Fruit fly (Drosophila melanogaster) whole organism, embryonic: Measurements from ENCODE around the gene Vha16-2.

Experiments
- ATbp ChIP-seq: fragments of 200-800 bp; sonication (Bioruptor generic); optimal IDR thresholded peaks from 2 replicates; lab custom pipeline; 2017; ENCODE audit warnings: missing biosample characterization, mild to moderate bottlenecking, missing genetic modification characterization, missing genetic modification reagents
- CG10959 ChIP-seq: fragments of 200-800 bp; sonication (Bioruptor generic); IDR thresholded peaks from 2 replicates; pipeline ENCODE4 v1.3.6; 2022; ENCODE audit warnings: missing biosample characterization, missing genetic modification characterization
- CG11504 ChIP-seq: fragments of 200-800 bp; sonication (Bioruptor generic); optimal IDR thresholded peaks from 3 replicates; lab custom pipeline; 2019; ENCODE audit warnings: missing biosample characterization, mild to moderate bottlenecking, missing genetic modification characterization, moderate library complexity
- CG14965 ChIP-seq: fragments of 200-800 bp; sonication (Bioruptor generic); optimal IDR thresholded peaks from 2 replicates; lab custom pipeline; 2016; ENCODE audit warnings: missing biosample characterization, missing genetic modification characterization, borderline replicate concordance
- CG15696 ChIP-seq: fragments of 200-800 bp; sonication (Bioruptor generic); optimal IDR thresholded peaks from 2 replicates; lab custom pipeline; 2019; ENCODE audit warnings: missing biosample characterization, mild to moderate bottlenecking, missing genetic modification characterization, moderate library complexity
- CG16815 ChIP-seq: fragments of 200-800 bp; sonication (Bioruptor generic); optimal IDR thresholded peaks from 3 replicates; lab custom pipeline; 2017; ENCODE audit warnings: missing biosample characterization, mild to moderate bottlenecking, missing genetic modification characterization
- CG17359 ChIP-seq: fragments of 200-800 bp; sonication (Bioruptor generic); optimal IDR thresholded peaks from 3 replicates; lab custom pipeline; 2018; ENCODE audit warnings: missing biosample characterization, mild to moderate bottlenecking, missing genetic modification characterization, moderate library complexity
- CG2202 ChIP-seq: fragments of 200-800 bp; sonication (Bioruptor generic); optimal IDR thresholded peaks from 2 replicates; lab custom pipeline; 2018; ENCODE audit warnings: missing biosample characterization, mild to moderate bottlenecking, missing genetic modification characterization
- CG32532 ChIP-seq: fragments of 200-800 bp; sonication (Bioruptor generic); IDR thresholded peaks from 2 replicates; pipeline ENCODE4 v1.3.6; 2022; ENCODE audit warnings: missing biosample characterization, missing genetic modification characterization
- CG3407 ChIP-seq: fragments of 200-800 bp; sonication (Bioruptor generic); optimal IDR thresholded peaks from 2 replicates; lab custom pipeline; 2018; ENCODE audit warnings: missing biosample characterization, mild to moderate bottlenecking, missing genetic modification characterization
- CG3838 ChIP-seq: fragments of 200-800 bp; sonication (Bioruptor generic); optimal IDR thresholded peaks from 3 replicates; lab custom pipeline; 2016; ENCODE audit warnings: missing biosample characterization, missing genetic modification characterization
- CG4707 ChIP-seq: fragments of 200-800 bp; sonication (Bioruptor generic); optimal IDR thresholded peaks from 2 replicates; lab custom pipeline; 2018; ENCODE audit warnings: missing biosample characterization, mild to moderate bottlenecking, missing genetic modification characterization, moderate library complexity
- CG4730 ChIP-seq: fragments of 200-800 bp; sonication (Bioruptor generic); IDR thresholded peaks from 2 replicates; pipeline ENCODE4 v1.3.6; 2022; ENCODE audit warnings: missing biosample characterization, missing genetic modification characterization
- CG4854 ChIP-seq: fragments of 200-800 bp; sonication (Bioruptor generic); optimal IDR thresholded peaks from 2 replicates; lab custom pipeline; 2016; ENCODE audit warnings: missing biosample characterization, missing genetic modification characterization, inconsistent platforms
- CG7372 ChIP-seq: fragments of 200-800 bp; sonication (Bioruptor generic); IDR thresholded peaks from 2 replicates; pipeline ENCODE4 v1.3.6; 2022; ENCODE audit warnings: missing biosample characterization, missing genetic modification characterization
- CG7745 ChIP-seq: fragments of 200-800 bp; sonication (Bioruptor generic); optimal IDR thresholded peaks from 2 replicates; lab custom pipeline; 2018; ENCODE audit warnings: missing biosample characterization, mild to moderate bottlenecking, missing genetic modification characterization, moderate library complexity
- D ChIP-seq, 2 experiments: fragments of 200-800 bp in 1 of 2; fragments of >200 bp in 1 of 2; sonication (Bioruptor generic) in 1 of 2; optimal IDR thresholded peaks; 2 replicates in 1 of 2; 3 replicates in 1 of 2; lab custom pipeline; 2017; ENCODE audit warnings: mild to moderate bottlenecking in 1 of 2, missing biosample characterization in 1 of 2, missing genetic modification characterization in 1 of 2, missing genetic modification reagents in 1 of 2
- Deaf1 ChIP-seq: fragments of 200-800 bp; optimal IDR thresholded peaks from 3 replicates; lab custom pipeline; 2019; ENCODE audit warnings: missing biosample characterization, mild to moderate bottlenecking, missing genetic modification characterization, moderate library complexity
- Dek ChIP-seq: fragments of 200-800 bp; sonication (Bioruptor generic); optimal IDR thresholded peaks from 3 replicates; lab custom pipeline; 2019; ENCODE audit warnings: missing biosample characterization, mild to moderate bottlenecking, missing genetic modification characterization, moderate library complexity
- Doc2 ChIP-seq: fragments of 200-800 bp; sonication (Bioruptor generic); IDR thresholded peaks from 2 replicates; pipeline ENCODE4 v1.3.6; 2022; ENCODE audit warnings: missing biosample characterization, missing genetic modification characterization
- Ets97D ChIP-seq: fragments of 200-800 bp; sonication (Bioruptor generic); optimal IDR thresholded peaks from 3 replicates; lab custom pipeline; 2016; ENCODE audit warnings: missing biosample characterization, missing genetic modification characterization
- Fer2 ChIP-seq: fragments of 200-800 bp; sonication (Bioruptor generic); optimal IDR thresholded peaks from 2 replicates; lab custom pipeline; 2018; ENCODE audit warnings: missing biosample characterization, mild to moderate bottlenecking, missing genetic modification characterization, moderate library complexity
- HLH54F ChIP-seq: fragments of 200-800 bp; sonication (Bioruptor generic); optimal IDR thresholded peaks from 3 replicates; lab custom pipeline; 2016; ENCODE audit warnings: missing biosample characterization, missing genetic modification characterization
- HLHmδ ChIP-seq: fragments of 200-800 bp; sonication (Bioruptor generic); optimal IDR thresholded peaks from 2 replicates; lab custom pipeline; 2018; ENCODE audit warnings: missing biosample characterization, mild to moderate bottlenecking, missing genetic modification characterization, moderate library complexity
- Hey ChIP-seq: fragments of 200-800 bp; sonication (Bioruptor generic); optimal IDR thresholded peaks from 3 replicates; lab custom pipeline; 2018; ENCODE audit warnings: missing biosample characterization, mild to moderate bottlenecking, missing genetic modification characterization
- Hmr ChIP-seq: fragments of 200-800 bp; sonication (Bioruptor generic); optimal IDR thresholded peaks from 3 replicates; lab custom pipeline; 2017; ENCODE audit warnings: mild to moderate bottlenecking, missing biosample characterization, missing genetic modification reagents, missing genetic modification characterization
- Jarid2 ChIP-seq: fragments of 200-800 bp; sonication (Bioruptor generic); optimal IDR thresholded peaks from 3 replicates; lab custom pipeline; 2017; ENCODE audit warnings: mild to moderate bottlenecking, missing biosample characterization, missing genetic modification reagents, missing genetic modification characterization
- Kr ChIP-seq: fragments of 200-800 bp; sonication (Bioruptor generic); optimal IDR thresholded peaks from 2 replicates; lab custom pipeline; 2017; ENCODE audit warnings: missing biosample characterization, mild to moderate bottlenecking, missing genetic modification characterization
- Lpt ChIP-seq: fragments of >200 bp; optimal IDR thresholded peaks from 2 replicates; lab custom pipeline; 2018; ENCODE audit warnings: missing biosample characterization, missing genetic modification characterization
- Neu2 ChIP-seq: fragments of 200-800 bp; sonication (Bioruptor generic); optimal IDR thresholded peaks from 3 replicates; lab custom pipeline; 2016; ENCODE audit warnings: missing biosample characterization, missing genetic modification characterization, borderline replicate concordance
- Nf-YA ChIP-seq: fragments of 200-800 bp; sonication (Bioruptor generic); IDR thresholded peaks from 2 replicates; pipeline ENCODE4 v1.3.6; 2022; ENCODE audit warnings: missing biosample characterization, missing genetic modification characterization
- Rfx ChIP-seq: fragments of 200-800 bp; sonication (Bioruptor generic); IDR thresholded peaks from 2 replicates; pipeline ENCODE4 v1.3.6; 2022; ENCODE audit warnings: missing biosample characterization, missing genetic modification characterization
- Sox100B ChIP-seq: fragments of 200-800 bp; sonication (Bioruptor generic); optimal IDR thresholded peaks from 3 replicates; lab custom pipeline; 2018; ENCODE audit warnings: missing biosample characterization, mild to moderate bottlenecking, missing genetic modification characterization
- Sry-β ChIP-seq: fragments of 200-800 bp; sonication (Bioruptor generic); optimal IDR thresholded peaks from 2 replicates; lab custom pipeline; 2018; ENCODE audit warnings: missing biosample characterization, mild to moderate bottlenecking, missing genetic modification characterization, moderate library complexity
- Tbp ChIP-seq: fragments of >200 bp; optimal IDR thresholded peaks from 2 replicates; lab custom pipeline; 2018; ENCODE audit warnings: missing biosample characterization, missing genetic modification characterization
- Trl ChIP-seq, 3 experiments: fragments of >200 bp in 2 of 3; fragments of 200-800 bp in 1 of 3; sonication (Bioruptor generic) in 1 of 3; optimal IDR thresholded peaks; 2 replicates in 1 of 3; 3 replicates in 2 of 3; lab custom pipeline; 2016 to 2017; ENCODE audit warnings: missing biosample characterization in 1 of 3, missing genetic modification characterization in 1 of 3
- ftz-f1 ChIP-seq: fragments of 200-800 bp; sonication (Bioruptor generic); optimal IDR thresholded peaks from 2 replicates; lab custom pipeline; 2016; ENCODE audit warnings: missing biosample characterization, missing genetic modification characterization
- grau ChIP-seq: fragments of 200-800 bp; optimal IDR thresholded peaks from 3 replicates; lab custom pipeline; 2019; ENCODE audit warnings: missing biosample characterization, mild to moderate bottlenecking, missing genetic modification characterization, moderate library complexity
- hkb ChIP-seq, 2 experiments: fragments of 200-800 bp in 1 of 2; fragments of >200 bp in 1 of 2; sonication (Bioruptor generic) in 1 of 2; IDR thresholded peaks in 1 of 2; optimal IDR thresholded peaks in 1 of 2; 2 replicates each; pipeline versions ENCODE4 v1.3.6 to Lab custom; 2017 to 2022; ENCODE audit warnings: missing biosample characterization in 1 of 2, missing genetic modification characterization in 1 of 2
- lab ChIP-seq: fragments of 200-800 bp; sonication (Bioruptor generic); optimal IDR thresholded peaks from 3 replicates; lab custom pipeline; 2017; ENCODE audit warnings: missing biosample characterization, missing genetic modification characterization, mild to moderate bottlenecking, moderate library complexity, missing genetic modification reagents
- nom ChIP-seq: fragments of 200-800 bp; sonication (Bioruptor generic); optimal IDR thresholded peaks from 2 replicates; lab custom pipeline; 2017; ENCODE audit warnings: missing biosample characterization, missing genetic modification characterization, mild to moderate bottlenecking, moderate library complexity, missing genetic modification reagents
- otp ChIP-seq: fragments of 200-800 bp; sonication (Bioruptor generic); IDR thresholded peaks from 3 replicates; pipeline ENCODE4, ENCODE4 v1.3.6; 2022; ENCODE audit warnings: missing biosample characterization, missing genetic modification characterization
- p53 ChIP-seq: fragments of 200-800 bp; sonication (Bioruptor generic); optimal IDR thresholded peaks from 2 replicates; lab custom pipeline; 2016; ENCODE audit warnings: missing biosample characterization, missing genetic modification characterization
- row ChIP-seq: fragments of 200-800 bp; sonication (Bioruptor generic); IDR thresholded peaks from 3 replicates; pipeline ENCODE4 v1.3.6; 2022; ENCODE audit warnings: missing biosample characterization, missing genetic modification characterization
- sens ChIP-seq: fragments of 200-800 bp; sonication (Bioruptor generic); peaks from one replicate; lab custom pipeline; 2016; ENCODE audit warnings: missing biosample characterization, missing genetic modification characterization
- sr ChIP-seq: fragments of 200-800 bp; sonication (Bioruptor generic); IDR thresholded peaks from 3 replicates; pipeline ENCODE4 v1.3.6; 2022; ENCODE audit warnings: missing biosample characterization, missing genetic modification characterization
- trh ChIP-seq: fragments of 200-800 bp; sonication (Bioruptor generic); optimal IDR thresholded peaks from 2 replicates; lab custom pipeline; 2016; ENCODE audit warnings: missing biosample characterization, missing genetic modification characterization
- vnd ChIP-seq: fragments of 200-800 bp; sonication (Bioruptor generic); IDR thresholded peaks from 3 replicates; pipeline ENCODE4 v1.3.6; 2022; ENCODE audit warnings: missing biosample characterization, missing genetic modification characterization; ENCODE audit not compliant: partially characterized antibody
- vvl ChIP-seq: fragments of 200-800 bp; sonication (Bioruptor generic); IDR thresholded peaks from 2 replicates; pipeline ENCODE4 v1.3.6; 2022; ENCODE audit warnings: missing biosample characterization, missing genetic modification characterization
- wdn ChIP-seq: fragments of 200-800 bp; sonication (Bioruptor generic); IDR thresholded peaks from 2 replicates; pipeline ENCODE4 v1.3.6; 2022; ENCODE audit warnings: missing biosample characterization, missing genetic modification characterization

Vha16-2 gene

dm6 chr3L:11491874-11492268, 17.1 kb downstream of the Vha16-2 start (continued):
- TF ChIP-seq CG3407 (GFP tag; lab: Kevin White, UChicago) (peak; percentile 30), hkb (optimal IDR thresholded peaks at IDR 0.05; lab: Kevin White, UChicago) (no peak), hkb (GFP tag; IDR thresholded peaks at IDR 0.05; lab: Robert Waterston, UW) (no peak), HLH54F (GFP tag; lab: Kevin White, UChicago) (no peak), CG10959 (GFP tag; lab: Robert Waterston, UW) (no peak), Deaf1 (tag; lab: Kevin White, UChicago) (no peak), sens (GFP tag; lab: Kevin White, UChicago) (peak; percentile 81), ftz-f1 (GFP tag; lab: Kevin White, UChicago) (no peak), Ets97D (GFP tag; lab: Kevin White, UChicago) (no peak), CG4707 (GFP tag; lab: Kevin White, UChicago) (peak; percentile 30), Sry-β (GFP tag; lab: Kevin White, UChicago) (peak; percentile 31), CG32532 (GFP tag; lab: Robert Waterston, UW) (no peak), CG11504 (tag; lab: Kevin White, UChicago) (no peak), CG2202 (tag; lab: Kevin White, UChicago) (peak; percentile 23), HLHmδ (GFP tag; lab: Kevin White, UChicago) (no peak), Nf-YA (GFP tag; lab: Robert Waterston, UW) (no peak), Doc2 (no peak), Fer2 (tag; lab: Kevin White, UChicago) (no peak), Dek (tag; lab: Kevin White, UChicago) (no peak), D (optimal IDR thresholded peaks at IDR 0.05; lab: Kevin White, UChicago) (no peak), D (GFP tag; optimal IDR thresholded peaks at IDR 0.05; lab: Kevin White, UChicago) (peak; percentile 52), Sox100B (peak; percentile 33), CG7372 (GFP tag; lab: Robert Waterston, UW) (no peak), CG15696 (tag; lab: Kevin White, UChicago) (peak; percentile 67), CG3838 (no peak), CG7745 (tag; lab: Kevin White, UChicago) (no peak), grau (no peak), p53 (no peak), otp (GFP tag; lab: Robert Waterston, UW) (no peak), Hmr (GFP tag; lab: Kevin White, UChicago) (no peak), CG14965 (GFP tag; lab: Kevin White, UChicago) (no peak), Kr (GFP tag; lab: Kevin White, UChicago) (no peak), nom (GFP tag; lab: Kevin White, UChicago) (no peak), Jarid2 (GFP tag; lab: Kevin White, UChicago) (no peak), trh (GFP tag; lab: Kevin White, UChicago) (no peak), ATbp (GFP tag; lab: Kevin White, UChicago) (peak; percentile 51), vnd (no peak), CG17359 (peak; percentile 25), CG4730 (no peak), Rfx (no peak), Hey (tag; lab: Kevin White, UChicago) (no peak), Lpt (GFP tag; lab: Kevin White, UChicago) (no peak), CG16815 (GFP tag; lab: Kevin White, UChicago) (no peak), wdn (GFP tag; lab: Robert Waterston, UW) (no peak), CG4854 (no peak), sr (GFP tag; lab: Robert Waterston, UW) (no peak), Tbp (GFP tag; lab: Kevin White, UChicago) (no peak), Trl (optimal IDR thresholded peaks at IDR 0.05; lab: Kevin White, UChicago) (no peak), Trl (GFP tag; optimal IDR thresholded peaks at IDR 0.05; lab: Kevin White, UChicago) (no peak), Neu2 (no peak), row (GFP tag; lab: Robert Waterston, UW) (no peak), vvl (no peak), lab (GFP tag; lab: Kevin White, UChicago) (no peak)
